Worm (Caenorhabditis elegans): ENCODE data around the gene irld-22.
A peak's percentile ranks its signal among the peaks of the same experiment; 100 is the strongest.

The irld-22 gene

DNA sequence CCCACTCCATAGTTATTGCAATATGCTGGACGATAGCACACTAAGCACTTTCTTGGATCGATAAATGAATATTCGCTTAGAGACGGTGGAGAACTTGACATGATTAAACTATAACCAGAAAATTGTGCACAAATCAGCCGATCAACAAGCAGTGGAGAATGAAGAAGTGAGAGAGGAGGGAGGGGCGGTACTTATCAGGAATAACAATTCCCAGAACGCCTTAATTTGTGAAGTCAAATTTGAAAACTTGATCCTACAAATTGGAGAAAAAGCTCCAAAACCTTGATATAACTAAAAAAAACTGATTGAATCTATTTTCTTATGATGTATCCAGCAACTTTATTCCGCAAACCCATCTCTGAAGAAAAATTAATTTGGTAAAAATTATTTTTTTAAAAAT is 21.8 kb downstream of the irld-22 start, which contains the start of gene nhr-159:
TSS of gene nhr-159 (minus strand) at position 101 of the 400 bp plus-strand sequence.
- no peak for TF ChIP-seq unc-86 (tag; optimal IDR thresholded peaks at IDR 0.05)
- no peak for TF ChIP-seq unc-62 (GFP tag; optimal IDR thresholded peaks at IDR 0.05)
- no peak for TF ChIP-seq fkh-4 (tag; optimal IDR thresholded peaks at IDR 0.05; ENCODE audit: borderline replicate concordance)
- TF ChIP-seq nhr-47 (tag; optimal IDR thresholded peaks at IDR 0.05): no peak
- TF ChIP-seq irx-1 (tag; optimal IDR thresholded peaks at IDR 0.05): no peak
- TF ChIP-seq nhr-84 (tag; optimal IDR thresholded peaks at IDR 0.05): no peak
- TF ChIP-seq elt-2 (tag; optimal IDR thresholded peaks at IDR 0.05): no peak
- no peak for TF ChIP-seq mef-2 (tag; optimal IDR thresholded peaks at IDR 0.05)
- TF ChIP-seq ztf-4 (tag; optimal IDR thresholded peaks at IDR 0.05): no peak
- TF ChIP-seq ceh-90 (tag; optimal IDR thresholded peaks at IDR 0.05): no peak
- no peak for TF ChIP-seq F16B12.6 (tag; optimal IDR thresholded peaks at IDR 0.05)

DNA sequence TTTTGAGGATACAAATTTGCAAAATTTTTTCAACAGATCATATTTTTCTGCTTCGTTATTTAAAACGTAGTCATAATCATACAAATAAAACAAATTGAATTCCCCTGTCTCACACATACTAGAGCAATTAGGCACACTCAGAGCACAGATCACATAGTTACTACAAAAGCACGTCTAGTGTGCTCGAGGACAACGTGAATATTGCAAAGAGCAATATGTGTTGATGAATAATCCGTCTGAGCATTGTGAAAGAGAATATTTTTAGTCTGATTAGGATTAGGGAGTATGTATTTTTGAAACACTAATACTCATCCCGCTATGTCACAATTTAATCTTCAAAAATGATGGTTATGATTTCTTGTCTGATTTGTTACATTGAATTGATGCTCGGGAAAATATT is 22.8 kb downstream of the irld-22 start:
- TF ChIP-seq fkh-8 (tag; optimal IDR thresholded peaks at IDR 0.05) (peak; percentile 75), nhr-71 (tag; optimal IDR thresholded peaks at IDR 0.05) (peak; percentile 5), unc-30 (tag; optimal IDR thresholded peaks at IDR 0.05) (no peak), unc-130 (tag; optimal IDR thresholded peaks at IDR 0.05) (no peak), ztf-11 (tag; optimal IDR thresholded peaks at IDR 0.05) (no peak), isw-1 (GFP tag; IDR thresholded peaks at IDR 0.05) (no peak), zip-4 (GFP tag; optimal IDR thresholded peaks at IDR 0.05) (no peak), aha-1 (tag; optimal IDR thresholded peaks at IDR 0.05) (no peak), sptf-1 (tag; optimal IDR thresholded peaks at IDR 0.05) (no peak), lin-35 (GFP tag; optimal IDR thresholded peaks at IDR 0.05) (no peak), nhr-47 (tag; optimal IDR thresholded peaks at IDR 0.05) (peak; percentile 13), mab-9 (GFP tag; IDR thresholded peaks at IDR 0.05) (no peak), zag-1 (tag; optimal IDR thresholded peaks at IDR 0.05) (no peak), skn-1 (tag; optimal IDR thresholded peaks at IDR 0.05) (no peak), unc-86 (tag; optimal IDR thresholded peaks at IDR 0.05) (no peak), ceh-82 (tag; optimal IDR thresholded peaks at IDR 0.05) (no peak), efl-3 (GFP tag; optimal IDR thresholded peaks at IDR 0.05) (no peak), nhr-19 (GFP tag; conservative IDR thresholded peaks at IDR 0.05) (no peak), pax-3 (tag; optimal IDR thresholded peaks at IDR 0.05) (peak; percentile 14), xbp-1 (tag; optimal IDR thresholded peaks at IDR 0.05) (no peak), ceh-8 (GFP tag; optimal IDR thresholded peaks at IDR 0.05) (no peak), dsc-1 (tag; optimal IDR thresholded peaks at IDR 0.05) (peak; percentile 85), snu-23 (GFP tag; optimal IDR thresholded peaks at IDR 0.05) (no peak), C34B4.2 (tag; optimal IDR thresholded peaks at IDR 0.05) (no peak), fos-1 (tag; optimal IDR thresholded peaks at IDR 0.05) (no peak)

- no peak for TF ChIP-seq nhr-84 (tag; optimal IDR thresholded peaks at IDR 0.05)
- TF ChIP-seq pag-3 (tag; optimal IDR thresholded peaks at IDR 0.05; ENCODE audit: borderline replicate concordance, insufficient read depth): no peak
- TF ChIP-seq alr-1 (tag; optimal IDR thresholded peaks at IDR 0.05; ENCODE audit: borderline replicate concordance): no peak
- no peak for TF ChIP-seq lin-15B (tag; optimal IDR thresholded peaks at IDR 0.05)
- no peak for TF ChIP-seq ces-1 (GFP tag; optimal IDR thresholded peaks at IDR 0.05)
- no peak for TF ChIP-seq isw-1 (GFP tag; IDR thresholded peaks at IDR 0.05)
- no peak for TF ChIP-seq unc-130 (tag; optimal IDR thresholded peaks at IDR 0.05)
- TF ChIP-seq mep-1 (tag; optimal IDR thresholded peaks at IDR 0.05): no peak
- TF ChIP-seq efl-3 (GFP tag; optimal IDR thresholded peaks at IDR 0.05): no peak
- TF ChIP-seq egl-27 (tag; optimal IDR thresholded peaks at IDR 0.05): no peak
- no peak for TF ChIP-seq lin-13 (GFP tag; optimal IDR thresholded peaks at IDR 0.05)
- TF ChIP-seq aly-2 (tag; optimal IDR thresholded peaks at IDR 0.05): no peak
- no peak for TF ChIP-seq rnt-1 (tag; optimal IDR thresholded peaks at IDR 0.05)
- TF ChIP-seq hlh-17 (GFP tag; optimal IDR thresholded peaks at IDR 0.05; ENCODE audit: borderline replicate concordance): no peak
- TF ChIP-seq swsn-7 (tag; optimal IDR thresholded peaks at IDR 0.05): peak; percentile 18
- no peak for TF ChIP-seq snu-23 (GFP tag; optimal IDR thresholded peaks at IDR 0.05)
- no peak for TF ChIP-seq nhr-85 (tag)
- no peak for TF ChIP-seq mef-2 (tag; optimal IDR thresholded peaks at IDR 0.05)
- TF ChIP-seq ztf-4 (tag; optimal IDR thresholded peaks at IDR 0.05): no peak
- no peak for TF ChIP-seq unc-62 (GFP tag; optimal IDR thresholded peaks at IDR 0.05)
- no peak for TF ChIP-seq nhr-12 (tag; optimal IDR thresholded peaks at IDR 0.05)
- TF ChIP-seq ama-1 (optimal IDR thresholded peaks at IDR 0.05): no peak
- TF ChIP-seq ceh-82 (tag; optimal IDR thresholded peaks at IDR 0.05): no peak
- peak; percentile 18 for TF ChIP-seq fkh-4 (tag; optimal IDR thresholded peaks at IDR 0.05; ENCODE audit: borderline replicate concordance)
- TF ChIP-seq sox-4 (tag; optimal IDR thresholded peaks at IDR 0.05): peak; percentile 37
Observed at ce11 chrV:3874102-3874744, 25.8 kb downstream of the irld-22 start, which contains the start of gene nhr-158. TSS of gene nhr-158 (minus strand) at chrV:3874152.
